Worm (Caenorhabditis elegans) whole organism, L4 larva: ENCODE measurements around the gene smg-8.

Experiments used
- D1046.2 ChIP-seq: fragments of 200-800 bp; sonication (Bioruptor generic); IDR thresholded peaks from 2 replicates; pipeline ENCODE4 v1.3.6; 2022; ENCODE audit warnings: missing genetic modification characterization, missing compliant biosample characterization
- F26F4.8 ChIP-seq: fragments of 200-800 bp; sonication (Bioruptor generic); conservative IDR thresholded peaks from 2 replicates; pipeline ENCODE4 v1.3.6; 2022; ENCODE audit warnings: missing genetic modification characterization, missing compliant biosample characterization
- F49E8.2 ChIP-seq: sonication (generic microtip); optimal IDR thresholded peaks from 2 replicates; lab custom pipeline; 2016; ENCODE audit warnings: missing compliant biosample characterization, mild to moderate bottlenecking, missing genetic modification characterization, borderline replicate concordance
- R02D3.7 ChIP-seq: fragments of 150-350 bp; sonication (generic microtip); optimal IDR thresholded peaks from 3 replicates; lab custom pipeline; 2014; ENCODE audit warnings: missing biosample characterization, missing genetic modification characterization
- Y48G9A.11 ChIP-seq: fragments of 200-800 bp; sonication (Bioruptor generic); IDR thresholded peaks from 2 replicates; pipeline ENCODE4 v1.3.6; 2022; ENCODE audit warnings: missing genetic modification reagents, missing genetic modification characterization, missing compliant biosample characterization
- Y75B8A.6 ChIP-seq: fragments of 200-800 bp; sonication (Bioruptor generic); IDR thresholded peaks from 2 replicates; pipeline ENCODE4 v1.3.6; 2022; ENCODE audit warnings: missing genetic modification reagents, missing genetic modification characterization, missing compliant biosample characterization
- ZK337.2 ChIP-seq: fragments of 200-800 bp; sonication (Bioruptor generic); IDR thresholded peaks from 2 replicates; pipeline ENCODE4 v1.3.6; 2022; ENCODE audit warnings: missing genetic modification reagents, missing genetic modification characterization, missing compliant biosample characterization
- ZK546.5 ChIP-seq, 2 experiments: sonication (generic microtip); optimal IDR thresholded peaks; 2 replicates each; lab custom pipeline; 2017; ENCODE audit warnings: missing biosample characterization in 2 of 2, missing genetic modification characterization in 2 of 2
- aha-1 ChIP-seq: fragments of 150-350 bp; peaks from one replicate; lab custom pipeline; 2014; ENCODE audit warnings: missing biosample characterization, missing genetic modification characterization
- aly-2 ChIP-seq: sonication (generic microtip); optimal IDR thresholded peaks from 2 replicates; lab custom pipeline; 2018; ENCODE audit warnings: missing biosample characterization, missing genetic modification characterization
- ceh-28 ChIP-seq: fragments of 150-350 bp; optimal IDR thresholded peaks from 2 replicates; lab custom pipeline; 2014; ENCODE audit warnings: missing biosample characterization, missing genetic modification reagents, missing genetic modification characterization
- ceh-32 ChIP-seq: sonication (generic microtip); optimal IDR thresholded peaks from 2 replicates; lab custom pipeline; 2016; ENCODE audit warnings: mild to moderate bottlenecking, missing genetic modification characterization, missing compliant biosample characterization; ENCODE audit not compliant: poor library complexity
- ces-1 ChIP-seq: fragments of 150-350 bp; sonication (generic microtip); optimal IDR thresholded peaks from 4 replicates; lab custom pipeline; 2014; ENCODE audit warnings: missing biosample characterization, missing genetic modification reagents, missing genetic modification characterization
- cey-2 ChIP-seq: sonication (generic microtip); optimal IDR thresholded peaks from 3 replicates; lab custom pipeline; 2017; ENCODE audit warnings: missing genetic modification characterization, mild to moderate bottlenecking, missing compliant biosample characterization, antibody characterized with exemption, borderline replicate concordance; ENCODE audit not compliant: insufficient read depth
- daf-12 ChIP-seq: fragments of 150-350 bp; optimal IDR thresholded peaks from 2 replicates; lab custom pipeline; 2014; ENCODE audit warnings: missing biosample characterization, missing genetic modification reagents, missing genetic modification characterization
- daf-19 ChIP-seq: fragments of 200-800 bp; sonication (Bioruptor generic); conservative IDR thresholded peaks from 2 replicates; pipeline ENCODE4 v1.3.6; 2022; ENCODE audit warnings: missing genetic modification characterization, missing compliant biosample characterization
- dmd-6 ChIP-seq: fragments of 200-800 bp; sonication (Bioruptor generic); IDR thresholded peaks from 2 replicates; pipeline ENCODE4 v1.3.6; 2022; ENCODE audit warnings: missing genetic modification reagents, missing genetic modification characterization, missing compliant biosample characterization
- dve-1 ChIP-seq: sonication (generic microtip); optimal IDR thresholded peaks from 2 replicates; lab custom pipeline; 2017; ENCODE audit warnings: antibody characterized with exemption, mild to moderate bottlenecking, missing genetic modification characterization, missing compliant biosample characterization; ENCODE audit not compliant: insufficient read depth
- egl-43 ChIP-seq: fragments of 200-800 bp; sonication (Bioruptor generic); IDR thresholded peaks from 2 replicates; pipeline ENCODE4 v1.3.6; 2022; ENCODE audit warnings: missing genetic modification reagents, missing genetic modification characterization, missing compliant biosample characterization
- gei-8 ChIP-seq: fragments of 200-800 bp; sonication (Bioruptor generic); optimal IDR thresholded peaks from 2 replicates; lab custom pipeline; 2018; ENCODE audit warnings: mild to moderate bottlenecking, missing genetic modification characterization, missing compliant biosample characterization
- hlh-11 ChIP-seq: fragments of 200-800 bp; sonication (Bioruptor generic); optimal IDR thresholded peaks from 2 replicates; lab custom pipeline; 2018; ENCODE audit warnings: mild to moderate bottlenecking, missing genetic modification characterization, missing compliant biosample characterization
- hmg-1.1 ChIP-seq: fragments of 200-800 bp; sonication (Bioruptor generic); IDR thresholded peaks from 2 replicates; pipeline ENCODE4 v1.3.6; 2022; ENCODE audit warnings: missing genetic modification reagents, missing genetic modification characterization, missing compliant biosample characterization
- lim-7 ChIP-seq: fragments of 200-800 bp; sonication (Bioruptor generic); IDR thresholded peaks from 2 replicates; pipeline ENCODE4 v1.3.6; 2022; ENCODE audit warnings: missing genetic modification characterization, missing compliant biosample characterization
- lin-1 ChIP-seq: fragments of 200-800 bp; sonication (Bioruptor generic); IDR thresholded peaks from 2 replicates; pipeline ENCODE4 v1.3.6; 2022; ENCODE audit warnings: missing genetic modification reagents, missing genetic modification characterization, missing compliant biosample characterization
- lin-13 ChIP-seq: fragments of 150-350 bp; optimal IDR thresholded peaks from 2 replicates; lab custom pipeline; 2014; ENCODE audit warnings: missing biosample characterization, missing genetic modification reagents, missing genetic modification characterization
- lin-29 ChIP-seq: fragments of 200-800 bp; sonication (Bioruptor generic); IDR thresholded peaks from 2 replicates; pipeline ENCODE4 v1.3.6; 2022; ENCODE audit warnings: missing genetic modification reagents, missing genetic modification characterization, missing compliant biosample characterization
- lin-39 ChIP-seq: fragments of 150-350 bp; optimal IDR thresholded peaks from 2 replicates; lab custom pipeline; 2014; ENCODE audit warnings: missing biosample characterization, missing genetic modification reagents, missing genetic modification characterization
- lsy-2 ChIP-seq, 2 experiments: fragments of 150-350 bp in 1 of 2; sonication (generic microtip) in 1 of 2; optimal IDR thresholded peaks; 2 replicates each; lab custom pipeline; 2014 to 2017; ENCODE audit warnings: missing biosample characterization in 2 of 2, missing genetic modification characterization in 2 of 2
- madf-5 ChIP-seq, 2 experiments: fragments of 200-800 bp; sonication (Bioruptor generic); IDR thresholded peaks; 2 replicates each; pipeline ENCODE4 v1.3.6; 2022; ENCODE audit warnings: missing compliant biosample characterization in 2 of 2, missing genetic modification characterization in 2 of 2
- mdt-29 ChIP-seq: fragments of 200-800 bp; sonication (Bioruptor generic); IDR thresholded peaks from 2 replicates; pipeline ENCODE4 v1.3.6; 2022; ENCODE audit warnings: missing genetic modification reagents, missing genetic modification characterization, missing compliant biosample characterization
- mes-2 ChIP-seq: sonication (generic microtip); optimal IDR thresholded peaks from 2 replicates; lab custom pipeline; 2016; ENCODE audit warnings: missing genotype, mild to moderate bottlenecking, missing genetic modification characterization, missing compliant biosample characterization; ENCODE audit not compliant: poor library complexity, severe bottlenecking
- mxl-3 ChIP-seq: fragments of 200-800 bp; sonication (Bioruptor generic); optimal IDR thresholded peaks from 2 replicates; lab custom pipeline; 2018; ENCODE audit warnings: mild to moderate bottlenecking, missing genetic modification characterization, missing compliant biosample characterization
- nhr-10 ChIP-seq: fragments of 150-350 bp; optimal IDR thresholded peaks from 2 replicates; lab custom pipeline; 2014; ENCODE audit warnings: missing biosample characterization, missing genetic modification characterization
- nhr-11 ChIP-seq: fragments of 150-350 bp; optimal IDR thresholded peaks from 2 replicates; lab custom pipeline; 2014; ENCODE audit warnings: missing biosample characterization, missing genetic modification characterization
- nhr-111 ChIP-seq: fragments of 200-800 bp; sonication (Bioruptor generic); optimal IDR thresholded peaks from 2 replicates; lab custom pipeline; 2018; ENCODE audit warnings: mild to moderate bottlenecking, missing genetic modification characterization, missing compliant biosample characterization
- nhr-25 ChIP-seq: sonication (generic microtip); optimal IDR thresholded peaks from 2 replicates; lab custom pipeline; 2017; ENCODE audit warnings: missing genetic modification characterization, mild to moderate bottlenecking, missing compliant biosample characterization, antibody characterized with exemption, moderate library complexity, borderline replicate concordance; ENCODE audit not compliant: insufficient read depth
- nhr-28 ChIP-seq: fragments of 150-350 bp; optimal IDR thresholded peaks from 2 replicates; lab custom pipeline; 2014; ENCODE audit warnings: missing biosample characterization, missing genetic modification characterization
- nhr-42 ChIP-seq: fragments of 200-800 bp; sonication (Bioruptor generic); IDR thresholded peaks from 2 replicates; pipeline ENCODE4 v1.3.6; 2022; ENCODE audit warnings: missing genetic modification characterization, missing compliant biosample characterization
- nhr-6 ChIP-seq: fragments of 150-350 bp; optimal IDR thresholded peaks from 2 replicates; lab custom pipeline; 2014; ENCODE audit warnings: missing biosample characterization, missing genetic modification characterization
- nhr-77 ChIP-seq: fragments of 150-350 bp; optimal IDR thresholded peaks from 2 replicates; lab custom pipeline; 2014; ENCODE audit warnings: missing biosample characterization, missing genetic modification characterization
- pha-4 ChIP-seq, 2 experiments: fragments of 150-350 bp in 1 of 2; fragments of 200-800 bp in 1 of 2; sonication (Bioruptor generic) in 1 of 2; IDR thresholded peaks in 1 of 2; optimal IDR thresholded peaks in 1 of 2; 2 replicates each; pipeline versions ENCODE4 v1.3.6 to Lab custom; 2014 to 2022; ENCODE audit warnings: missing genetic modification characterization in 2 of 2, missing genetic modification reagents in 2 of 2, missing biosample characterization in 1 of 2, missing compliant biosample characterization in 1 of 2
- pqm-1 ChIP-seq: sonication (generic microtip); optimal IDR thresholded peaks from 2 replicates; lab custom pipeline; 2017; ENCODE audit warnings: missing biosample characterization, missing genetic modification characterization
- rbr-2 ChIP-seq: sonication (generic microtip); optimal IDR thresholded peaks from 2 replicates; lab custom pipeline; 2016; ENCODE audit warnings: missing genotype, missing genetic modification characterization, missing compliant biosample characterization
- set-16 ChIP-seq: fragments of 200-800 bp; sonication (Bioruptor generic); IDR thresholded peaks from 2 replicates; pipeline ENCODE4 v1.3.6; 2022; ENCODE audit warnings: missing genetic modification reagents, missing genetic modification characterization, missing compliant biosample characterization
- tag-97 ChIP-seq: fragments of 200-800 bp; sonication (Bioruptor generic); IDR thresholded peaks from 2 replicates; pipeline ENCODE4 v1.3.6; 2022; ENCODE audit warnings: missing genetic modification characterization, missing compliant biosample characterization
- zip-11 ChIP-seq: fragments of 200-800 bp; sonication (Bioruptor generic); IDR thresholded peaks from 2 replicates; pipeline ENCODE4 v1.3.6; 2022; ENCODE audit warnings: missing genetic modification characterization, missing compliant biosample characterization
- ztf-11 ChIP-seq: fragments of 150-350 bp; optimal IDR thresholded peaks from 2 replicates; lab custom pipeline; 2014; ENCODE audit warnings: missing biosample characterization, missing genetic modification characterization
- ztf-7 ChIP-seq: fragments of 150-350 bp; optimal IDR thresholded peaks from 2 replicates; lab custom pipeline; 2014; ENCODE audit warnings: missing biosample characterization, missing genetic modification characterization

smg-8 gene

DNA sequence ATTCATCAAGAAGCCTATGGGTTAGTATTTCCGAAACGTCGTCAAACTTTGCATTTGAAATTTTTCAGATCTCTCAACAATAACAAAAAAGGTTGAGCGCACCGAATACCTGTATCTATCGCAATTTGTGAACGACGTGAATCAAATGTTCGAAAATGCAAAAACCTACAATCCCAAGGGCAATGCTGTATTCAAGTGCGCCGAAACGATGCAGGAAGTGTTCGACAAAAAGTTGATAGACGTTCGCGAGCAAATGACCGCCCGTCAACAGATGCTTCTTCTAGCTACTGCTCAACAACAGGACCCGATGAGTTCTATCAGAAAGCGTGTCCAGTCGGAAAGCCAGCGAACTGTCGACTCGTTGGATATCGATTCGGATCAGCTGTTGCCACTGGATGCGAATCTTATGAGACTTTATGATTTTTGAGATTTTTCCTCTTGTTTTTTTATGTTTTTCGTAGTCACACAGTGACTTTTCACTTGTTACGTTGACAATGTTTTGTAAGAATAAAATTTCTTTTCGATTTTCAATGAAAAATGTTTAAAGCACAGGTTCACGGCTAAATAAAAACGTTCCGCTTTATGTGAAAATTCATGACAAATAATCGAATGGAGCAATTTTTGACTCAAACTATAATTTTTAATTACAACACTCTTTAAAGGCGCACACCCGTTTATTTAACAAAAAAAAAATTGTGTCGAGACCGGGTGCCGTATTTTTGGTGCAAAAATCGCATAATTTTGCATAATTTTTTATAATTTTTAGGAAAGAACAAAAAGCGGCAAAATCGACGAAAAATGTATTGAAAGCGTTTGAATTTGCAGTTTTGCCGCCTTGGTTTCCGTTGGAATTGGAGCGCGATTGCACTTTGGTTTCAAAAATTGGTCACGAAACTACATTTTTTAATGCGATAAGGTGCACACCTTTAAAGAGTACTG, 33.6 kb upstream of the smg-8 start (continued):
- peak in 1 of 2 experiments; percentile 4; a peak in 1 of 4 replicates for TF ChIP-seq madf-5 (GFP tag; IDR thresholded peaks at IDR 0.05; lab: Robert Waterston, UW)
- peak; percentile 17 for TF ChIP-seq nhr-6 (tag; lab: Kevin White, UChicago)
- TF ChIP-seq Y75B8A.6 (GFP tag; lab: Robert Waterston, UW): no peak
- no peak for TF ChIP-seq F49E8.2 (tag; lab: Kevin White, UChicago)
- no peak for TF ChIP-seq daf-19
- TF ChIP-seq F26F4.8 (GFP tag; lab: Robert Waterston, UW): no peak
- peak; percentile 88 for TF ChIP-seq nhr-42 (GFP tag; lab: Robert Waterston, UW)
- TF ChIP-seq tag-97 (GFP tag; lab: Robert Waterston, UW): no peak
- no peak for TF ChIP-seq daf-12
- peak; percentile 69 for TF ChIP-seq lin-29
- peak; percentile 63 for TF ChIP-seq hlh-11 (tag; lab: Kevin White, UChicago)
- peak; percentile 32 for TF ChIP-seq mxl-3
- TF ChIP-seq nhr-28 (tag; lab: Kevin White, UChicago): no peak
- TF ChIP-seq ztf-11 (tag; lab: Kevin White, UChicago): no peak
- no peak for TF ChIP-seq ceh-28 (tag; lab: Kevin White, UChicago)
- peak; percentile 80 for TF ChIP-seq aha-1 (tag; lab: Kevin White, UChicago)
- TF ChIP-seq set-16: no peak
- no peak for TF ChIP-seq cey-2 (tag; lab: Kevin White, UChicago)
- TF ChIP-seq Y48G9A.11 (GFP tag; lab: Robert Waterston, UW): no peak
- 0 out of 2 replicates have a peak, but pooled peaks have one; percentile 14 for TF ChIP-seq mdt-29
- no peak for TF ChIP-seq ZK546.5 (tag; optimal IDR thresholded peaks at IDR 0.05; lab: Kevin White, UChicago)
- TF ChIP-seq nhr-11 (tag; lab: Kevin White, UChicago): no peak
- peak; percentile 56 for TF ChIP-seq ztf-7 (tag; lab: Kevin White, UChicago)
- TF ChIP-seq lin-13: no peak
- TF ChIP-seq ZK337.2 (GFP tag; lab: Robert Waterston, UW): no peak
- TF ChIP-seq lim-7 (GFP tag; lab: Robert Waterston, UW): no peak
- peak; percentile 68 for TF ChIP-seq nhr-77
- TF ChIP-seq lin-39: no peak
- no peak for TF ChIP-seq R02D3.7
- TF ChIP-seq dmd-6 (GFP tag; lab: Robert Waterston, UW): no peak
- TF ChIP-seq zip-11 (GFP tag; lab: Robert Waterston, UW): 0 out of 2 replicates have a peak, but pooled peaks have one; percentile 5
- no peak for TF ChIP-seq ceh-32 (tag; lab: Kevin White, UChicago)
- TF ChIP-seq nhr-25 (tag; lab: Kevin White, UChicago): peak; percentile 66
- peak in 1 of 2 experiments; percentile 81 for TF ChIP-seq lsy-2 (tag; optimal IDR thresholded peaks at IDR 0.05; lab: Kevin White, UChicago)
- TF ChIP-seq egl-43: peak; percentile 52
- TF ChIP-seq D1046.2: 0 out of 2 replicates have a peak, but pooled peaks have one; percentile 9
- peak; percentile 40 for TF ChIP-seq rbr-2 (tag; lab: Kevin White, UChicago)
- TF ChIP-seq nhr-10: no peak
- peak; percentile 7; the same call in 1 of the 2 replicates for TF ChIP-seq hmg-1.1
- TF ChIP-seq dve-1 (tag; lab: Kevin White, UChicago): peak; percentile 74
- no peak for TF ChIP-seq mes-2 (tag; lab: Kevin White, UChicago)
- TF ChIP-seq pqm-1 (tag; lab: Kevin White, UChicago): no peak
- TF ChIP-seq lin-1 (GFP tag; lab: Robert Waterston, UW): peak; percentile 54; the same call in 1 of the 2 replicates
- no peak for TF ChIP-seq nhr-111 (GFP tag; lab: Kevin White, UChicago)
- TF ChIP-seq gei-8 (GFP tag; lab: Kevin White, UChicago): no peak
- TF ChIP-seq pha-4 (GFP tag; IDR thresholded peaks at IDR 0.05; lab: Robert Waterston, UW): peak; percentile 75; the same call in 1 of the 2 replicates
- peak; percentile 68 for TF ChIP-seq pha-4 (tag; optimal IDR thresholded peaks at IDR 0.05; lab: Kevin White, UChicago)
- no peak for TF ChIP-seq ces-1 (GFP tag; lab: Kevin White, UChicago)
- no peak for TF ChIP-seq aly-2 (tag; lab: Kevin White, UChicago)
